Fruit fly (Drosophila melanogaster): ENCODE measurements around the gene CG3226.

CG3226 gene

DNA sequence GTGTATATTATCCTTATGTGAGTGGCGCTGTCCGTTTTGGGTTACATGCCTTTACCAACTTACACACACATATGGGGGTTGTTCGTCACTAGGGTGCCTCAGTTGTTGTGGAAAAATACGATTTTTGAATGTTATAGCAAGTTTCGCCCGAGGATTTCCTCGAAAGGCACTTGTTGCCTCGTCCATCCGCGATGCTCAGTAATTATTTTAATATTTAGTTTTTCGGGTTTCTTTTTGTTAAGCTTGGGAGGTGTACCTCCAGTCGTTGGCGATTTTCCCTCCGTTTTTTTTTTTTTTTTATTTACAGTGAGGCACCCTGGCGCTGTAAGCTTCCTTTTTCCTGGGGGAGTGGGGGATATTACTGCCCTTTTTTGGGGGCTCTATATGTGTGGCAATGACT is 42.4 kb upstream of the CG3226 start (continued):
- TF ChIP-seq jing (GFP tag; optimal IDR thresholded peaks at IDR 0.05) (no peak), CG4820 (GFP tag; optimal IDR thresholded peaks at IDR 0.05) (peak; percentile 13), hb (GFP tag; IDR thresholded peaks at IDR 0.05; ENCODE audit: partially characterized antibody) (no peak), repo (GFP tag; optimal IDR thresholded peaks at IDR 0.05) (no peak), odd (GFP tag; optimal IDR thresholded peaks at IDR 0.05) (peak; percentile 63), CoRest (tag; optimal IDR thresholded peaks at IDR 0.05) (peak; percentile 68), CG33557 (GFP tag; optimal IDR thresholded peaks at IDR 0.05) (peak; percentile 52), Mad (GFP tag; optimal IDR thresholded peaks at IDR 0.05) (peak; percentile 43), onecut (GFP tag; IDR thresholded peaks at IDR 0.05) (peak; percentile 49; the same call in 1 of the 2 replicates), CG8478 (optimal IDR thresholded peaks at IDR 0.05) (no peak), CG11695 (GFP tag; IDR thresholded peaks at IDR 0.05) (peak; percentile 81), sna (GFP tag; IDR thresholded peaks at IDR 0.05; ENCODE audit: partially characterized antibody) (no peak), peb (GFP tag; IDR thresholded peaks at IDR 0.05) (no peak), Gug (GFP tag; IDR thresholded peaks at IDR 0.05) (peak; percentile 24; the same call in 1 of the 4 replicates), gcm2 (GFP tag; optimal IDR thresholded peaks at IDR 0.05) (peak; percentile 51), dimm (GFP tag; IDR thresholded peaks at IDR 0.05) (no peak), Nf-YA (GFP tag; IDR thresholded peaks at IDR 0.05) (no peak), CG6765 (GFP tag; optimal IDR thresholded peaks at IDR 0.05) (peak; percentile 78), nau (GFP tag; optimal IDR thresholded peaks at IDR 0.05) (peak; percentile 35), Fer3 (tag; optimal IDR thresholded peaks at IDR 0.05) (peak; percentile 58), Oli (tag; optimal IDR thresholded peaks at IDR 0.05) (peak; percentile 66), B-H1 (GFP tag; IDR thresholded peaks at IDR 0.05) (no peak; the same call in 2 of the 3 replicates), CHES-1-like (GFP tag; optimal IDR thresholded peaks at IDR 0.05) (peak; percentile 32), HLH54F (GFP tag; optimal IDR thresholded peaks at IDR 0.05) (peak; percentile 54), CG6175 (GFP tag; IDR thresholded peaks at IDR 0.05) (no peak), BtbVII (GFP tag; optimal IDR thresholded peaks at IDR 0.05) (peak; percentile 73), fu2 (GFP tag; optimal IDR thresholded peaks at IDR 0.05) (peak; percentile 22), ara (GFP tag; IDR thresholded peaks at IDR 0.05) (peak; percentile 65; the same call in 1 of the 2 replicates), stc (GFP tag; IDR thresholded peaks at IDR 0.05) (peak; percentile 70), bigmax (GFP tag; optimal IDR thresholded peaks at IDR 0.05) (no peak), CG18619 (GFP tag; optimal IDR thresholded peaks at IDR 0.05) (peak; percentile 58), Dad (GFP tag; optimal IDR thresholded peaks at IDR 0.05) (peak; percentile 18), CG12659 (GFP tag; optimal IDR thresholded peaks at IDR 0.05) (peak; percentile 72), unc-4 (GFP tag; IDR thresholded peaks at IDR 0.05; ENCODE audit: partially characterized antibody) (no peak), corto (GFP tag; optimal IDR thresholded peaks at IDR 0.05) (no peak), CG18476 (GFP tag; optimal IDR thresholded peaks at IDR 0.05) (peak; percentile 68), NC2β (GFP tag; optimal IDR thresholded peaks at IDR 0.05) (peak; percentile 61), dysf (GFP tag; IDR thresholded peaks at IDR 0.05) (peak; percentile 75), Poxn (GFP tag; IDR thresholded peaks at IDR 0.05) (no peak), CG17568 (GFP tag; optimal IDR thresholded peaks at IDR 0.05) (peak; percentile 88), Ravus (GFP tag; IDR thresholded peaks at IDR 0.05) (peak; percentile 35), CG11456 (GFP tag; IDR thresholded peaks at IDR 0.05) (peak; percentile 59; the same call in 1 of the 3 replicates), CG11093 (GFP tag; IDR thresholded peaks at IDR 0.05) (0 out of 3 replicates have a peak, but pooled peaks have one; percentile 29), sima (GFP tag; optimal IDR thresholded peaks at IDR 0.05) (no peak), lbe (GFP tag; optimal IDR thresholded peaks at IDR 0.05) (peak; percentile 7), pb (GFP tag; optimal IDR thresholded peaks at IDR 0.05) (no peak), HLH4C (GFP tag; IDR thresholded peaks at IDR 0.05; ENCODE audit: partially characterized antibody) (no peak), CG16813 (GFP tag; IDR thresholded peaks at IDR 0.05; ENCODE audit: partially characterized antibody) (no peak), sisA (GFP tag; IDR thresholded peaks at IDR 0.05) (peak; percentile 25; the same call in 1 of the 2 replicates), CG10959 (GFP tag; IDR thresholded peaks at IDR 0.05) (no peak), zfh2 (GFP tag; optimal IDR thresholded peaks at IDR 0.05) (peak; percentile 54), TFAM (GFP tag; optimal IDR thresholded peaks at IDR 0.05) (no peak)

Measured in whole organism, embryonic.